Worm (Caenorhabditis elegans): ENCODE measurements around the gene bath-44.

ce11 chrII:7420157-7420556 is 25.4 kb downstream of the bath-44 start:
- TF ChIP-seq med-1 (GFP tag; optimal IDR thresholded peaks at IDR 0.05; ENCODE audit: insufficient read depth) = no peak
- TF ChIP-seq cog-1 (tag; optimal IDR thresholded peaks at IDR 0.05) = no peak
